In the genomic region with DNA sequence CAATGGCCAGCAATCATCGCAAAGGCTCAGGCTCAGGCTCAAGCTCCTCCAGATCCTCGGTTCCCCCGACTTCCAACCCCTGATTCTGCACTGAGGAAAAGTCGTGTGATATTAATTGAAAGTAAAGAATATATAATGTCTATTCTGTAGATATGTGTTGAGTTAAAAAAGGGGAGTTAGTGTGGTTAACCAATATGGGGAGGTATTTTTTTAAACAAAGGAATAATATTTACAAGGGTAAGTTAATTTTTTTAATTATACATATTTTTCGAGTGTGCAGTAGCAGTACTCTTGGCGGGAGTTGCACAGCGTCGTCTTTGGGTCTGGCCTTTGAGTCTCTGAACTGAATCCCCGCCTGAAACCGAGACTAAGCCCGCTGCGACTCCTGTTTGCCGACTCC, we compare ENCODE assay signal across 1 fruit fly cellular context.
TF ChIP-seq lines count a peak whose summit lies in the region.

No protein-coding gene starts in this region.

TF ChIP-seq in whole organism, prepupa, 60 proteins besides CTCF, POLR2A, EP300 and RAD21 (continued from another document):
- no peak for TF ChIP-seq CG8119 (GFP tag; IDR thresholded peaks at IDR 0.05; lab: Robert Waterston, UW)
- no peak for TF ChIP-seq Lpt (GFP tag; optimal IDR thresholded peaks at IDR 0.05; lab: Kevin White, UChicago)
- no peak for TF ChIP-seq Eip93F (GFP tag; optimal IDR thresholded peaks at IDR 0.05; lab: Kevin White, UChicago)
- TF ChIP-seq eg (GFP tag; IDR thresholded peaks at IDR 0.05; lab: Robert Waterston, UW) = no peak
- peak; percentile 37 for TF ChIP-seq fd59A (GFP tag; optimal IDR thresholded peaks at IDR 0.05; lab: Kevin White, UChicago)
- TF ChIP-seq CG9139 (GFP tag; optimal IDR thresholded peaks at IDR 0.05; lab: Kevin White, UChicago) = peak; percentile 34
- TF ChIP-seq CG6808 (GFP tag; optimal IDR thresholded peaks at IDR 0.05; lab: Kevin White, UChicago) = peak; percentile 51
- peak; percentile 38 for TF ChIP-seq CG11762 (GFP tag; optimal IDR thresholded peaks at IDR 0.05; lab: Kevin White, UChicago; ENCODE audit: insufficient read depth)
- peak; percentile 54 for TF ChIP-seq dsx (GFP tag; optimal IDR thresholded peaks at IDR 0.05; lab: Kevin White, UChicago; ENCODE audit: poor library complexity, severe bottlenecking)
- TF ChIP-seq CG15336 (GFP tag; IDR thresholded peaks at IDR 0.05; lab: Robert Waterston, UW) = no peak
- TF ChIP-seq CG6792 (GFP tag; optimal IDR thresholded peaks at IDR 0.05; lab: Kevin White, UChicago) = peak; percentile 27
- no peak for TF ChIP-seq CG34406 (GFP tag; optimal IDR thresholded peaks at IDR 0.05; lab: Kevin White, UChicago)
- peak; percentile 48 for TF ChIP-seq lz (GFP tag; optimal IDR thresholded peaks at IDR 0.05; lab: Kevin White, UChicago)
- peak; percentile 52 for TF ChIP-seq spab (GFP tag; optimal IDR thresholded peaks at IDR 0.05; lab: Kevin White, UChicago)
- TF ChIP-seq Hr39 (GFP tag; optimal IDR thresholded peaks at IDR 0.05; lab: Kevin White, UChicago) = peak; percentile 48
- peak; percentile 41 for TF ChIP-seq cyc (GFP tag; optimal IDR thresholded peaks at IDR 0.05; lab: Kevin White, UChicago)
- peak; percentile 26 for TF ChIP-seq OdsH (GFP tag; optimal IDR thresholded peaks at IDR 0.05; lab: Kevin White, UChicago)
- TF ChIP-seq CG10631 (GFP tag; optimal IDR thresholded peaks at IDR 0.05; lab: Kevin White, UChicago) = peak; percentile 64
- no peak for TF ChIP-seq Blimp-1 (GFP tag; optimal IDR thresholded peaks at IDR 0.05; lab: Kevin White, UChicago)
- TF ChIP-seq CG31627 (GFP tag; optimal IDR thresholded peaks at IDR 0.05; lab: Kevin White, UChicago) = peak; percentile 30
- TF ChIP-seq pdm3 (GFP tag; optimal IDR thresholded peaks at IDR 0.05; lab: Kevin White, UChicago) = peak; percentile 25
- peak; percentile 78 for TF ChIP-seq Eip78C (GFP tag; lab: Kevin White, UChicago)
- TF ChIP-seq CG8632 (GFP tag; optimal IDR thresholded peaks at IDR 0.05; lab: Kevin White, UChicago) = peak; percentile 17
- TF ChIP-seq Eip75B (GFP tag; optimal IDR thresholded peaks at IDR 0.05; lab: Kevin White, UChicago) = peak; percentile 46
- no peak for TF ChIP-seq Sox15 (GFP tag; optimal IDR thresholded peaks at IDR 0.05; lab: Kevin White, UChicago)
- TF ChIP-seq svp (GFP tag; lab: Kevin White, UChicago) = peak; percentile 91
- TF ChIP-seq CG1621 (tag; optimal IDR thresholded peaks at IDR 0.05; lab: Kevin White, UChicago) = no peak
- TF ChIP-seq ss (GFP tag; optimal IDR thresholded peaks at IDR 0.05; lab: Kevin White, UChicago) = peak; percentile 22 to 39
- peak; percentile 7 for TF ChIP-seq CG7368 (GFP tag; optimal IDR thresholded peaks at IDR 0.05; lab: Kevin White, UChicago)
- TF ChIP-seq CG6163 (GFP tag; IDR thresholded peaks at IDR 0.05; lab: Robert Waterston, UW) = peak; percentile 51; the same call in 1 of the 3 replicates
- TF ChIP-seq CG8319 (GFP tag; optimal IDR thresholded peaks at IDR 0.05; lab: Kevin White, UChicago) = no peak
- no peak for TF ChIP-seq fkh (GFP tag; optimal IDR thresholded peaks at IDR 0.05; lab: Kevin White, UChicago)
